Worm (Caenorhabditis elegans) whole organism, young adult: ENCODE data around the gene clc-20.

Experiments used
- B0019.2 ChIP-seq: fragments of 200-800 bp; sonication (Bioruptor generic); conservative IDR thresholded peaks from 2 replicates; pipeline ENCODE4 v1.3.6; 2022; ENCODE audit warnings: missing genetic modification reagents, missing genetic modification characterization, missing compliant biosample characterization
- B0336.3 ChIP-seq: fragments of 200-800 bp; sonication (Bioruptor generic); IDR thresholded peaks from 2 replicates; pipeline ENCODE4 v1.3.6; 2022; ENCODE audit warnings: missing genetic modification characterization, missing compliant biosample characterization
- F49E8.2 ChIP-seq: sonication (generic microtip); optimal IDR thresholded peaks from 3 replicates; lab custom pipeline; 2017; ENCODE audit warnings: missing genetic modification characterization, mild to moderate bottlenecking, missing compliant biosample characterization, antibody characterized with exemption, moderate library complexity; ENCODE audit not compliant: insufficient read depth
- K11D2.4 ChIP-seq: fragments of 200-800 bp; sonication (Bioruptor generic); IDR thresholded peaks from 2 replicates; pipeline ENCODE4 v1.3.6; 2022; ENCODE audit warnings: missing genetic modification reagents, missing genetic modification characterization, missing compliant biosample characterization
- Y56A3A.18 ChIP-seq: fragments of 200-800 bp; sonication (Bioruptor generic); IDR thresholded peaks from 2 replicates; pipeline ENCODE4 v1.3.6; 2022; ENCODE audit warnings: missing genetic modification reagents, missing genetic modification characterization, missing compliant biosample characterization
- Y67H2A.10 ChIP-seq: fragments of 200-800 bp; sonication (Bioruptor generic); conservative IDR thresholded peaks from 2 replicates; pipeline ENCODE4 v1.3.6; 2022; ENCODE audit warnings: missing genetic modification reagents, missing genetic modification characterization, missing compliant biosample characterization
- ZK185.1 ChIP-seq: sonication (generic microtip); optimal IDR thresholded peaks from 2 replicates; lab custom pipeline; 2016; ENCODE audit warnings: mild to moderate bottlenecking, missing genetic modification characterization, missing compliant biosample characterization; ENCODE audit not compliant: poor library complexity, severe bottlenecking
- ama-1 ChIP-seq, 3 experiments: fragments of 150-350 bp in 1 of 3; sonication (generic microtip) in 2 of 3; optimal IDR thresholded peaks; 2 replicates each; lab custom pipeline; 2014 to 2018; ENCODE audit warnings: missing biosample characterization in 2 of 3, missing genetic modification characterization in 2 of 3, missing genetic modification reagents in 2 of 3
- attf-6 ChIP-seq: fragments of 200-800 bp; sonication (Bioruptor generic); IDR thresholded peaks from 2 replicates; pipeline ENCODE4 v1.3.6; 2022; ENCODE audit warnings: missing genetic modification reagents, missing genetic modification characterization, missing compliant biosample characterization
- ccch-3 ChIP-seq: fragments of 200-800 bp; sonication (Bioruptor generic); optimal IDR thresholded peaks from 2 replicates; lab custom pipeline; 2018; ENCODE audit warnings: mild to moderate bottlenecking, missing genetic modification characterization, missing compliant biosample characterization
- cebp-1 ChIP-seq, 2 experiments: fragments of 200-800 bp in 1 of 2; sonication (Bioruptor generic) in 1 of 2; sonication (generic microtip) in 1 of 2; IDR thresholded peaks in 1 of 2; optimal IDR thresholded peaks in 1 of 2; 2 replicates each; pipeline versions ENCODE4 v1.3.6 to Lab custom; 2017 to 2022; ENCODE audit warnings: missing compliant biosample characterization in 2 of 2, missing genetic modification characterization in 2 of 2, mild to moderate bottlenecking in 1 of 2, missing genetic modification reagents in 1 of 2, moderate library complexity in 1 of 2
- ceh-40 ChIP-seq: fragments of 200-800 bp; sonication (Bioruptor generic); IDR thresholded peaks from 2 replicates; pipeline ENCODE4 v1.3.6; 2022; ENCODE audit warnings: missing genetic modification characterization, missing compliant biosample characterization
- die-1 ChIP-seq: sonication (generic microtip); optimal IDR thresholded peaks from 2 replicates; lab custom pipeline; 2016; ENCODE audit warnings: missing genotype, mild to moderate bottlenecking, missing genetic modification characterization, missing compliant biosample characterization
- efl-1 ChIP-seq: fragments of 150-350 bp; optimal IDR thresholded peaks from 2 replicates; lab custom pipeline; 2014; ENCODE audit warnings: missing biosample characterization, missing genetic modification reagents, missing genetic modification characterization
- egl-44 ChIP-seq: fragments of 200-800 bp; sonication (Bioruptor generic); IDR thresholded peaks from 2 replicates; pipeline ENCODE4 v1.3.6; 2022; ENCODE audit warnings: missing genetic modification reagents, missing genetic modification characterization, missing compliant biosample characterization
- fkh-3 ChIP-seq: sonication (generic microtip); optimal IDR thresholded peaks from 2 replicates; lab custom pipeline; 2016; ENCODE audit warnings: mild to moderate bottlenecking, missing genetic modification characterization, missing compliant biosample characterization
- hlh-12 ChIP-seq: sonication (generic microtip); optimal IDR thresholded peaks from 2 replicates; lab custom pipeline; 2016; ENCODE audit warnings: missing genetic modification characterization, missing compliant biosample characterization
- lag-1 ChIP-seq: fragments of 200-800 bp; sonication (Bioruptor generic); IDR thresholded peaks from 2 replicates; pipeline ENCODE4 v1.3.6; 2022; ENCODE audit warnings: missing genetic modification reagents, missing genetic modification characterization, missing compliant biosample characterization
- lin-40 ChIP-seq: sonication (generic microtip); optimal IDR thresholded peaks from 2 replicates; lab custom pipeline; 2016; ENCODE audit warnings: missing genetic modification characterization, mild to moderate bottlenecking, missing compliant biosample characterization, missing genotype, missing genetic modification reagents
- lir-1 ChIP-seq: fragments of 200-800 bp; sonication (Bioruptor generic); conservative IDR thresholded peaks from 2 replicates; pipeline ENCODE4 v1.3.6; 2022; ENCODE audit warnings: missing genetic modification reagents, missing genetic modification characterization, missing compliant biosample characterization
- madf-6 ChIP-seq: fragments of 200-800 bp; sonication (Bioruptor generic); IDR thresholded peaks from 2 replicates; pipeline ENCODE4 v1.3.6; 2022; ENCODE audit warnings: missing genetic modification reagents, missing genetic modification characterization, missing compliant biosample characterization
- mel-28 ChIP-seq: sonication (generic microtip); optimal IDR thresholded peaks from 2 replicates; lab custom pipeline; 2016; ENCODE audit warnings: borderline replicate concordance, mild to moderate bottlenecking, missing genetic modification characterization, missing compliant biosample characterization
- nfyb-1 ChIP-seq: fragments of 200-800 bp; sonication (Bioruptor generic); IDR thresholded peaks from 2 replicates; pipeline ENCODE4 v1.3.6; 2022; ENCODE audit warnings: missing genetic modification reagents, missing genetic modification characterization, missing compliant biosample characterization
- nhr-179 ChIP-seq: sonication (generic microtip); optimal IDR thresholded peaks from 2 replicates; lab custom pipeline; 2016; ENCODE audit warnings: mild to moderate bottlenecking, missing genetic modification characterization, missing compliant biosample characterization
- nhr-80 ChIP-seq: sonication (generic microtip); optimal IDR thresholded peaks from 2 replicates; lab custom pipeline; 2016; ENCODE audit warnings: missing genetic modification characterization, missing compliant biosample characterization
- pha-4 ChIP-seq: fragments of 150-350 bp; sonication (generic microtip); optimal IDR thresholded peaks from 2 replicates; lab custom pipeline; 2014; ENCODE audit warnings: missing biosample characterization, missing genetic modification reagents, missing genetic modification characterization
- rcor-1 ChIP-seq: fragments of 200-800 bp; sonication (Bioruptor generic); IDR thresholded peaks from 2 replicates; pipeline ENCODE4 v1.3.6; 2022; ENCODE audit warnings: missing genetic modification reagents, missing genetic modification characterization, missing compliant biosample characterization
- rpc-1 ChIP-seq, 2 experiments: fragments of 150-350 bp in 1 of 2; sonication (generic microtip) in 1 of 2; optimal IDR thresholded peaks; 2 replicates each; lab custom pipeline; 2014 to 2018; ENCODE audit warnings: missing biosample characterization in 1 of 2, missing genetic modification characterization in 1 of 2, missing genetic modification reagents in 1 of 2, missing genotype in 1 of 2
- sdz-38 ChIP-seq: sonication (generic microtip); optimal IDR thresholded peaks from 2 replicates; lab custom pipeline; 2016; ENCODE audit warnings: missing genotype, missing genetic modification characterization, missing compliant biosample characterization
- snpc-1.1 ChIP-seq: sonication (generic microtip); optimal IDR thresholded peaks from 2 replicates; lab custom pipeline; 2017; ENCODE audit warnings: missing genetic modification characterization, mild to moderate bottlenecking, missing compliant biosample characterization, antibody characterized with exemption, moderate library complexity, missing genotype, missing genetic modification reagents; ENCODE audit not compliant: insufficient read depth
- snpc-4 ChIP-seq, 5 experiments: fragments of 150-350 bp in 1 of 5; sonication (generic microtip) in 4 of 5; optimal IDR thresholded peaks; 2 replicates each; lab custom pipeline; 2014 to 2018; ENCODE audit warnings: missing genetic modification characterization in 5 of 5, missing biosample characterization in 3 of 5, antibody characterized with exemption in 2 of 5, mild to moderate bottlenecking in 2 of 5, missing compliant biosample characterization in 2 of 5, missing genotype in 2 of 5, moderate library complexity in 2 of 5, missing genetic modification reagents in 1 of 5
- sptf-2 ChIP-seq: fragments of 200-800 bp; sonication (Bioruptor generic); optimal IDR thresholded peaks from 2 replicates; lab custom pipeline; 2018; ENCODE audit warnings: mild to moderate bottlenecking, missing genetic modification characterization, missing compliant biosample characterization
- tbp1 ChIP-seq: fragments of 200-800 bp; sonication (Bioruptor generic); optimal IDR thresholded peaks from 2 replicates; lab custom pipeline; 2018; ENCODE audit warnings: mild to moderate bottlenecking, missing genetic modification characterization, missing compliant biosample characterization
- tbx-9 ChIP-seq: sonication (generic microtip); optimal IDR thresholded peaks from 2 replicates; lab custom pipeline; 2016; ENCODE audit warnings: borderline replicate concordance, missing genetic modification characterization, inconsistent platforms, missing compliant biosample characterization
- tlf-1 ChIP-seq: fragments of 200-800 bp; sonication (Bioruptor generic); optimal IDR thresholded peaks from 2 replicates; lab custom pipeline; 2018; ENCODE audit warnings: mild to moderate bottlenecking, missing genetic modification characterization, missing compliant biosample characterization
- unc-130 ChIP-seq: sonication (generic microtip); optimal IDR thresholded peaks from 2 replicates; lab custom pipeline; 2016; ENCODE audit warnings: missing genetic modification reagents, missing genetic modification characterization, missing compliant biosample characterization
- zfh-2 ChIP-seq: fragments of 200-800 bp; sonication (Bioruptor generic); conservative IDR thresholded peaks from 2 replicates; pipeline ENCODE4 v1.3.6; 2022; ENCODE audit warnings: missing genetic modification reagents, missing genetic modification characterization, missing compliant biosample characterization
- ztf-18 ChIP-seq: sonication (generic microtip); optimal IDR thresholded peaks from 2 replicates; lab custom pipeline; 2016; ENCODE audit warnings: missing genotype, mild to moderate bottlenecking, missing genetic modification characterization, missing compliant biosample characterization
- ztf-6 ChIP-seq: fragments of 200-800 bp; sonication (Bioruptor generic); IDR thresholded peaks from 2 replicates; pipeline ENCODE4 v1.3.6; 2022; ENCODE audit warnings: missing genetic modification reagents, missing genetic modification characterization, missing compliant biosample characterization

The clc-20 gene

ce11 chrIII:872373-872772 is at the start of gene clc-20, which contains the start of gene T24C4.3:
Gene clc-20, plus strand, starts transcription at chrIII:872583.
Gene T24C4.3, minus strand, starts transcription at chrIII:872473.
- TF ChIP-seq ztf-18 (tag; lab: Kevin White, UChicago): no peak

- TF ChIP-seq nhr-179 (tag; lab: Kevin White, UChicago) (no peak), ZK185.1 (tag; lab: Kevin White, UChicago) (no peak), K11D2.4 (no peak), sptf-2 (GFP tag; lab: Kevin White, UChicago) (no peak), zfh-2 (no peak), fkh-3 (tag; lab: Kevin White, UChicago) (no peak), ceh-40 (GFP tag; lab: Robert Waterston, UW) (no peak)
These were observed 47.1 kb upstream of the clc-20 start for ce11 chrIII:825256-825655.

ce11 chrIII:831961-832360 is 40.4 kb upstream of the clc-20 start, which contains the start of gene ceeh-1:
Gene ceeh-1, minus strand, starts transcription at chrIII:832277.
- TF ChIP-seq nhr-80 (tag; lab: Kevin White, UChicago) (peak; percentile 20), B0336.3 (GFP tag; lab: Robert Waterston, UW) (0 out of 2 replicates have a peak, but pooled peaks have one; percentile 13), cebp-1 (GFP tag; IDR thresholded peaks at IDR 0.05; lab: Robert Waterston, UW) (no peak), cebp-1 (tag; optimal IDR thresholded peaks at IDR 0.05; lab: Kevin White, UChicago) (peak; percentile 7), snpc-4 (GFP tag; optimal IDR thresholded peaks at IDR 0.05; lab: Kevin White, UChicago) (no peak), snpc-4 (tag; optimal IDR thresholded peaks at IDR 0.05; lab: Kevin White, UChicago) (no peak), ZK185.1 (tag; lab: Kevin White, UChicago) (no peak)

- TF ChIP-seq madf-6 (GFP tag; lab: Robert Waterston, UW) (no peak), tbp1 (peak; percentile 13), ztf-18 (tag; lab: Kevin White, UChicago) (no peak), Y67H2A.10 (GFP tag; lab: Robert Waterston, UW) (no peak), ztf-6 (no peak), mel-28 (no peak), snpc-1.1 (no peak), efl-1 (no peak), rpc-1 (optimal IDR thresholded peaks at IDR 0.05; lab: Kevin White, UChicago) (no peak), rpc-1 (tag; optimal IDR thresholded peaks at IDR 0.05; lab: Kevin White, UChicago) (no peak), nfyb-1 (GFP tag; lab: Robert Waterston, UW) (no peak), hlh-12 (tag; lab: Kevin White, UChicago) (no peak), pha-4 (no peak), attf-6 (GFP tag; lab: Robert Waterston, UW) (no peak), tlf-1 (GFP tag; lab: Kevin White, UChicago) (peak; percentile 14), sdz-38 (tag; lab: Kevin White, UChicago) (no peak), B0336.3 (GFP tag; lab: Robert Waterston, UW) (no peak), lir-1 (GFP tag; lab: Robert Waterston, UW) (no peak), F49E8.2 (tag; lab: Kevin White, UChicago) (no peak), fkh-3 (tag; lab: Kevin White, UChicago) (no peak), tbx-9 (tag; lab: Kevin White, UChicago) (no peak), K11D2.4 (no peak), egl-44 (GFP tag; lab: Robert Waterston, UW) (no peak), Y56A3A.18 (GFP tag; lab: Robert Waterston, UW) (no peak), lin-40 (tag; lab: Kevin White, UChicago) (no peak), ccch-3 (no peak), nhr-80 (tag; lab: Kevin White, UChicago) (peak; percentile 91), lag-1 (GFP tag; lab: Robert Waterston, UW) (no peak), B0019.2 (no peak), ama-1 (optimal IDR thresholded peaks at IDR 0.05; lab: Kevin White, UChicago) (no peak), ama-1 (GFP tag; optimal IDR thresholded peaks at IDR 0.05; lab: Kevin White, UChicago) (no peak), unc-130 (GFP tag; lab: Kevin White, UChicago) (no peak), die-1 (no peak), rcor-1 (GFP tag; lab: Robert Waterston, UW) (no peak)
These were observed 39.4 kb upstream of the clc-20 start, which contains the start of gene zip-2 for ce11 chrIII:832855-833504. Gene zip-2, plus strand, starts transcription at chrIII:832982.
